Worm (Caenorhabditis elegans) whole organism, young adult: Measurements from ENCODE around the gene flp-2.

Experiments
- F39B2.1 ChIP-seq: fragments of 200-800 bp; sonication (Bioruptor generic); IDR thresholded peaks from 2 replicates; pipeline ENCODE4 v1.3.6; 2022; ENCODE audit warnings: missing genetic modification reagents, missing genetic modification characterization, missing compliant biosample characterization
- F55B11.4 ChIP-seq: sonication (generic microtip); optimal IDR thresholded peaks from 2 replicates; lab custom pipeline; 2016; ENCODE audit warnings: missing compliant biosample characterization, missing genetic modification characterization, borderline replicate concordance; ENCODE audit not compliant: insufficient read depth
- F57A8.1 ChIP-seq: fragments of 200-800 bp; sonication (Bioruptor generic); optimal IDR thresholded peaks from 2 replicates; lab custom pipeline; 2018; ENCODE audit warnings: mild to moderate bottlenecking, missing genetic modification characterization, moderate library complexity, missing compliant biosample characterization
- F57C9.4 ChIP-seq: sonication (generic microtip); optimal IDR thresholded peaks from 2 replicates; lab custom pipeline; 2017; ENCODE audit warnings: mild to moderate bottlenecking, missing genetic modification characterization, missing compliant biosample characterization
- K11D2.4 ChIP-seq: fragments of 200-800 bp; sonication (Bioruptor generic); IDR thresholded peaks from 2 replicates; pipeline ENCODE4 v1.3.6; 2022; ENCODE audit warnings: missing genetic modification reagents, missing genetic modification characterization, missing compliant biosample characterization
- T07F8.4 ChIP-seq: sonication (generic microtip); optimal IDR thresholded peaks from 2 replicates; lab custom pipeline; 2016; ENCODE audit warnings: mild to moderate bottlenecking, missing genetic modification characterization, moderate library complexity, missing compliant biosample characterization
- T26A5.8 ChIP-seq: sonication (generic microtip); optimal IDR thresholded peaks from 2 replicates; lab custom pipeline; 2016; ENCODE audit warnings: missing genetic modification characterization, missing compliant biosample characterization
- Y53G8AR.9 ChIP-seq: fragments of 200-800 bp; sonication (Bioruptor generic); conservative IDR thresholded peaks from 2 replicates; pipeline ENCODE4 v1.3.6; 2022; ENCODE audit warnings: missing genetic modification reagents, missing genetic modification characterization, missing compliant biosample characterization
- attf-3 ChIP-seq: fragments of 200-800 bp; sonication (Bioruptor generic); conservative IDR thresholded peaks from 2 replicates; pipeline ENCODE4 v1.3.6; 2022; ENCODE audit warnings: missing genetic modification reagents, missing genetic modification characterization, missing compliant biosample characterization
- attf-5 ChIP-seq: fragments of 200-800 bp; sonication (Bioruptor generic); optimal IDR thresholded peaks from 2 replicates; lab custom pipeline; 2018; ENCODE audit warnings: mild to moderate bottlenecking, missing genetic modification characterization, missing compliant biosample characterization
- bed-1 ChIP-seq: fragments of 200-800 bp; sonication (Bioruptor generic); IDR thresholded peaks from 2 replicates; pipeline ENCODE4 v1.3.6; 2022; ENCODE audit warnings: missing genetic modification reagents, missing genetic modification characterization, missing compliant biosample characterization
- egl-44 ChIP-seq: fragments of 200-800 bp; sonication (Bioruptor generic); IDR thresholded peaks from 2 replicates; pipeline ENCODE4 v1.3.6; 2022; ENCODE audit warnings: missing genetic modification reagents, missing genetic modification characterization, missing compliant biosample characterization
- hlh-26 ChIP-seq: fragments of 200-800 bp; sonication (Bioruptor generic); conservative IDR thresholded peaks from 2 replicates; pipeline ENCODE4 v1.3.6; 2022; ENCODE audit warnings: missing genetic modification reagents, missing genetic modification characterization, missing compliant biosample characterization
- hmg-1.2 ChIP-seq: fragments of 200-800 bp; sonication (Bioruptor generic); IDR thresholded peaks from 2 replicates; pipeline ENCODE4 v1.3.6; 2022; ENCODE audit warnings: missing genetic modification reagents, missing genetic modification characterization, missing compliant biosample characterization
- lag-1 ChIP-seq: fragments of 200-800 bp; sonication (Bioruptor generic); IDR thresholded peaks from 2 replicates; pipeline ENCODE4 v1.3.6; 2022; ENCODE audit warnings: missing genetic modification reagents, missing genetic modification characterization, missing compliant biosample characterization
- lin-54 ChIP-seq: fragments of 200-800 bp; sonication (Bioruptor generic); optimal IDR thresholded peaks from 2 replicates; lab custom pipeline; 2018; ENCODE audit warnings: mild to moderate bottlenecking, missing genetic modification characterization, missing compliant biosample characterization
- madf-3 ChIP-seq: fragments of 200-800 bp; sonication (Bioruptor generic); IDR thresholded peaks from 2 replicates; pipeline ENCODE4 v1.3.6; 2022; ENCODE audit warnings: missing genetic modification reagents, missing genetic modification characterization, missing compliant biosample characterization
- mel-28 ChIP-seq: sonication (generic microtip); optimal IDR thresholded peaks from 2 replicates; lab custom pipeline; 2016; ENCODE audit warnings: borderline replicate concordance, mild to moderate bottlenecking, missing genetic modification characterization, missing compliant biosample characterization
- nfya-1 ChIP-seq: sonication (generic microtip); optimal IDR thresholded peaks from 2 replicates; lab custom pipeline; 2017; ENCODE audit warnings: antibody characterized with exemption, missing compliant biosample characterization, missing genetic modification characterization, borderline replicate concordance; ENCODE audit not compliant: insufficient read depth
- nhr-80 ChIP-seq: sonication (generic microtip); optimal IDR thresholded peaks from 2 replicates; lab custom pipeline; 2016; ENCODE audit warnings: missing genetic modification characterization, missing compliant biosample characterization
- pbrm-1 ChIP-seq: fragments of 200-800 bp; sonication (Bioruptor generic); IDR thresholded peaks from 2 replicates; pipeline ENCODE4 v1.3.6; 2022; ENCODE audit warnings: missing genetic modification reagents, missing genetic modification characterization, missing compliant biosample characterization
- pha-4 ChIP-seq: fragments of 150-350 bp; sonication (generic microtip); optimal IDR thresholded peaks from 2 replicates; lab custom pipeline; 2014; ENCODE audit warnings: missing biosample characterization, missing genetic modification reagents, missing genetic modification characterization
- rcor-1 ChIP-seq: fragments of 200-800 bp; sonication (Bioruptor generic); IDR thresholded peaks from 2 replicates; pipeline ENCODE4 v1.3.6; 2022; ENCODE audit warnings: missing genetic modification reagents, missing genetic modification characterization, missing compliant biosample characterization
- rec-8 ChIP-seq, 2 experiments: sonication (generic microtip); optimal IDR thresholded peaks; 2 replicates each; lab custom pipeline; 2016; ENCODE audit warnings: mild to moderate bottlenecking in 2 of 2, missing genetic modification characterization in 2 of 2, missing genetic modification reagents in 2 of 2, missing genotype in 2 of 2, missing biosample characterization in 1 of 2, missing compliant biosample characterization in 1 of 2, moderate library complexity in 1 of 2
- snpc-1.3 ChIP-seq: sonication (generic microtip); optimal IDR thresholded peaks from 2 replicates; lab custom pipeline; 2017; ENCODE audit warnings: missing genetic modification characterization, mild to moderate bottlenecking, missing compliant biosample characterization, antibody characterized with exemption, moderate library complexity, missing genotype, missing genetic modification reagents; ENCODE audit not compliant: insufficient read depth
- snpc-3.4 ChIP-seq: sonication (generic microtip); optimal IDR thresholded peaks from 2 replicates; lab custom pipeline; 2017; ENCODE audit warnings: missing genetic modification characterization, mild to moderate bottlenecking, missing compliant biosample characterization, antibody characterized with exemption, moderate library complexity, missing genotype, missing genetic modification reagents
- ztf-18 ChIP-seq: sonication (generic microtip); optimal IDR thresholded peaks from 2 replicates; lab custom pipeline; 2016; ENCODE audit warnings: missing genotype, mild to moderate bottlenecking, missing genetic modification characterization, missing compliant biosample characterization
- ztf-22 ChIP-seq: fragments of 200-800 bp; sonication (Bioruptor generic); optimal IDR thresholded peaks from 2 replicates; lab custom pipeline; 2018; ENCODE audit warnings: mild to moderate bottlenecking, missing genetic modification characterization, moderate library complexity, missing compliant biosample characterization
- ztf-26 ChIP-seq: sonication (generic microtip); optimal IDR thresholded peaks from 2 replicates; lab custom pipeline; 2017; ENCODE audit warnings: missing genetic modification characterization, missing compliant biosample characterization

The flp-2 gene

ce11 chrX:10069692-10070091 lies 25.4 kb downstream of the flp-2 start, which contains the start of gene mlck-1:
Gene mlck-1, minus strand, starts transcription at chrX:10069792.
- no peak for TF ChIP-seq hmg-1.2 (GFP tag; lab: Robert Waterston, UW)
- no peak for TF ChIP-seq pbrm-1 (GFP tag; lab: Robert Waterston, UW)
- TF ChIP-seq rec-8 (tag; optimal IDR thresholded peaks at IDR 0.05; lab: Kevin White, UChicago): no peak
- TF ChIP-seq mel-28 (tag; lab: Kevin White, UChicago): no peak

- TF ChIP-seq K11D2.4 (GFP tag; lab: Robert Waterston, UW) (0 out of 2 replicates have a peak, but pooled peaks have one; percentile 48), pha-4 (tag; lab: Kevin White, UChicago) (no peak)
- TF ChIP-seq, all 124 proteins: peak for 1
These were observed 26.6 kb downstream of the flp-2 start for ce11 chrX:10068468-10068867.

ce11 chrX:10060475-10061011 lies 34.5 kb downstream of the flp-2 start, which contains the start of gene ZC373.3:
Gene ZC373.3, plus strand, starts transcription at chrX:10060525.
- no peak for TF ChIP-seq attf-5 (GFP tag; lab: Kevin White, UChicago)
- TF ChIP-seq madf-3 (GFP tag; lab: Robert Waterston, UW): no peak
- TF ChIP-seq lag-1 (GFP tag; lab: Robert Waterston, UW): no peak
- no peak for TF ChIP-seq F57C9.4

ce11 chrX:10058332-10058731 lies 36.7 kb downstream of the flp-2 start, which contains the start of gene ZC373.2:
Gene ZC373.2, minus strand, starts transcription at chrX:10058432.
- TF ChIP-seq ztf-18 (tag; lab: Kevin White, UChicago): no peak
- no peak for TF ChIP-seq snpc-3.4 (tag; lab: Kevin White, UChicago)
- no peak for TF ChIP-seq ztf-26 (tag; lab: Kevin White, UChicago)
- TF ChIP-seq egl-44 (GFP tag; lab: Robert Waterston, UW): no peak
- TF ChIP-seq nfya-1: no peak
- TF ChIP-seq attf-5 (GFP tag; lab: Kevin White, UChicago): no peak
- no peak for TF ChIP-seq F55B11.4
- TF ChIP-seq Y53G8AR.9 (GFP tag; lab: Robert Waterston, UW): no peak
- TF ChIP-seq rcor-1 (GFP tag; lab: Robert Waterston, UW): no peak
- no peak for TF ChIP-seq F57A8.1 (GFP tag; lab: Kevin White, UChicago)
- no peak for TF ChIP-seq bed-1 (GFP tag; lab: Robert Waterston, UW)
- no peak for TF ChIP-seq K11D2.4 (GFP tag; lab: Robert Waterston, UW)
- no peak for TF ChIP-seq lin-54 (GFP tag; lab: Kevin White, UChicago)
- no peak for TF ChIP-seq snpc-1.3 (tag; lab: Kevin White, UChicago)
- no peak for TF ChIP-seq attf-3
- TF ChIP-seq T26A5.8 (tag; lab: Kevin White, UChicago): no peak
- TF ChIP-seq T07F8.4: no peak
- TF ChIP-seq F39B2.1 (GFP tag; lab: Robert Waterston, UW): no peak
- TF ChIP-seq hlh-26 (GFP tag; lab: Robert Waterston, UW): no peak
- no peak for TF ChIP-seq ztf-22 (GFP tag; lab: Kevin White, UChicago)

- TF ChIP-seq madf-3 (GFP tag; lab: Robert Waterston, UW): no peak
- TF ChIP-seq nhr-80 (tag; lab: Kevin White, UChicago): no peak
These were observed 40.6 kb downstream of the flp-2 start for ce11 chrX:10054410-10054800.
